Worm (Caenorhabditis elegans) whole organism, L4/young adult: ENCODE measurements around the gene T15B7.8.

Experiments
- W03F9.2 ChIP-seq: fragments of 150-350 bp; optimal IDR thresholded peaks from 2 replicates; lab custom pipeline; 2014; ENCODE audit warnings: missing biosample characterization, missing genetic modification characterization
- dao-5 ChIP-seq: sonication (generic microtip); optimal IDR thresholded peaks from 2 replicates; lab custom pipeline; 2016; ENCODE audit warnings: missing genotype, missing genetic modification characterization, moderate library complexity, missing compliant biosample characterization
- him-1 ChIP-seq: sonication (generic microtip); optimal IDR thresholded peaks from 2 replicates; lab custom pipeline; 2016; ENCODE audit warnings: missing genotype, missing genetic modification reagents, missing genetic modification characterization, missing compliant biosample characterization

The T15B7.8 gene

DNA sequence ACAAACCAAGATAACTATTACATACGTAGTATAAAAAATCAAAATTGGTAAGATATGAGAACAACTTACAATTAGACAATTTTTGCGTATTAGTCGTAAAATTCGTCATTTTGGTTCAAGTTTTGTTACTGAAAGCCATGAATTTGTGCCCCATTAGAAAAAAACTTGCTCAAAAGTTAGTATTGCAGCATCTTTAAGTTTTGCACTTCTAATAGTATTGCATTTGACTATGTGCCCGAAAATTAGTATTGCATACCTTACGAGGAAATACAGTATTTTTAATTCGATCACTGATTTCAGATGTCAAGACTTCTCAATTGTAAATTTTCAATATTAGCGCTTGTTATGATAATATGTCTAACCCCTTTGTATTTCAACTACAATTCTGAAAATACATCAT, at the start of gene T15B7.8:
T15B7.8 (plus strand) TSS at position 301 of the 400 bp plus-strand sequence.
- TF ChIP-seq him-1 (tag; lab: Kevin White, UChicago) (no peak), dao-5 (tag; lab: Kevin White, UChicago) (no peak), W03F9.2 (tag; lab: Kevin White, UChicago) (no peak)

DNA sequence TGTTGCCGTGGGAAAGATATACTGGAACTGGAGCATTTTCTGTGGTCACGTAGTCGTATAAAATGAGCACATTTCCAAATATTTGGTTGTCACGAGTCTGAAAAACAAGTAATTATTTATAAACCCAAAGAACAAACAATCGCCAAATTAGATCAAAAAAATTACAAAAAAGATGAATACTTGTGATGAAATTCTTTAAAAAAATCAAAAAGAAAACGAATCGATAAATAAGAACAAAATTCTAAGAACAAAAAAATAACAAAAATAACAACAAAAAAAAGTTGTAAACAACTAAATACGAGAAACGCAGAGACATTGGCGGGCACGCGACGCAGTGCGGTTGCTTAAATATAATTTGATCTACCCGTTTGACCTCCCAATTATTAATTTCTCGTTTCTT, 47.9 kb upstream of the T15B7.8 start, which contains the start of gene ZC404.16:
ZC404.16 (minus strand) TSS at position 101 of the 400 bp plus-strand sequence.
- TF ChIP-seq W03F9.2 (tag; lab: Kevin White, UChicago), result no peak
- no peak for TF ChIP-seq dao-5 (tag; lab: Kevin White, UChicago)
- no peak for TF ChIP-seq him-1 (tag; lab: Kevin White, UChicago)

DNA sequence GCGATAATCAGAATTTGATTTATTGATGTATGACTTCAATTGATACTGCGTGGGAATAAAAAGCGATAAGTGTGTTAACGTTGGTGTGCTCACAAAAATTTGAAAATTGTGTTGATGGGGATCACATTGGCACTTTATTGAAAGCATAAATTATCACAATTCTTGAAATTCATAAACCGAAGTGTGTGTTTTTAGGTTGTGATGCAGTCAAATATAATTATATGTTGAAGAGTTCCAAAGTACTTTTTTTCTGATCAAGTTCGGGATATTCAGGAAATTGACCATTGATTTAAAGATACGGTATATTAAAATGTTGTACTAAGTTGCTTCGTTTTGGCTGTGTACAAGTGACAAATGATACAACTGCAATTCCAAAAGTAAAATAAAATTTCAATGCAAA, 45.9 kb upstream of the T15B7.8 start, which contains the start of gene srh-28:
srh-28 (minus strand) TSS at position 101 of the 400 bp plus-strand sequence.
- no peak for TF ChIP-seq W03F9.2 (tag; lab: Kevin White, UChicago)
- no peak for TF ChIP-seq dao-5 (tag; lab: Kevin White, UChicago)
- TF ChIP-seq him-1 (tag; lab: Kevin White, UChicago), result no peak

DNA sequence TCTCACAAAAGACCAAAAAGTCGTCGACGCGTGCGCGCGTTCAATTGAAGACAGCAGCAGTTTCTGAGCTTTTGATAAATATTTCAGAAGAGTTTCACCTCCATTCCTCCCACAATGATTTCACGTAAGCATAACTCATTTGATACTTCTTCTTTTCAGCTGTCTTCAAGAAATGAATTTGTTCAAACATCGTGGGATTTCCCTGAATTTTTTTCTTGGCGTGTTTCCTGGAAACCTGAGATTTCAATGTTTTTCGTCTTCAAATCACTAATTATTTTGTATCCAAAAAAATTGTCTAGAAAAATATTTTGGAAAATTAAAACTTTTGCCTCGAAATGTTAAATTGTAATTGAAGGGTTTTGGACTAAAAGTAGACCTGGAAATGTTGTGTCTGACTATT, 43.2 kb upstream of the T15B7.8 start:
- TF ChIP-seq W03F9.2 (tag; lab: Kevin White, UChicago) (no peak), dao-5 (tag; lab: Kevin White, UChicago) (no peak), him-1 (tag; lab: Kevin White, UChicago) (no peak)

DNA sequence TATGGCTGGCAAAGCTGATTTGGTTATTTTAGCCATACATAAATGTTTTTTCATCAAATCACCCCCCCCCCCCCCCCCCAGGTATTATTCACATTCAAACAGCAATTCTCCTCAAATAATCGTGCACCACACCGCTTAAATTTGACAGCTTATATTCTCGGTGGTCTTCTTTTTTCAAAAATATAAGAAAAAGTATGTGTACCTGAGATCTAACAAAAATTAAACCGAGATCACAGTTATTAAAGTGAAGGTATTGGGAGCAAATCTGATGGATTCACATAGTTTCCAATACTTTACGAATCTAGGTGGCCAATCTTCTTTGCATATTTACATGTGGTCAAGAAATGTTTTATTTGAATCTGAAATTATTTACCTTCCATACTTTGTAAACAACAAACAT, 41.4 kb upstream of the T15B7.8 start, which contains the start of gene ZC404.15:
ZC404.15 (plus strand) TSS at position 301 of the 400 bp plus-strand sequence.
- TF ChIP-seq him-1 (tag; lab: Kevin White, UChicago) (no peak), dao-5 (tag; lab: Kevin White, UChicago) (no peak), W03F9.2 (tag; lab: Kevin White, UChicago) (no peak)

DNA sequence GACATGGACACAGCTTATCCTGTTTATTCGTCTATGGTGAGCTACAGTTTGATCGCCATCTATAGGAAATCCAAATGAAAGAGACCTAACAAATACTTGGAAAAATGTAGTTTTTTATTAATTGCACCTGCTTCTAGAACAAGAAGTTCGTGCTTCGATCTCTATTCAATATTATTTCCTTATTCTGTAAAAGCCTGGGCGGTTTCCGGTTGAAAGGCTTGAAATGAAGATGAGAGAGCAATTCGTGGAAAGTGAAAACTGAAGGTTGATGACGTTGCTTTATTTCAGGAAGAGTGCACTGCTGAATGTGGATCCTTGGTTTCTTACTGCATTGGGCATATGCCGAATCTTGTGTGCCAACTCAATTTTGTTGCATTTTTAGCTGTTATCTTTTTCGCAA, 40.9 kb upstream of the T15B7.8 start:
- no peak for TF ChIP-seq him-1 (tag; lab: Kevin White, UChicago)
- no peak for TF ChIP-seq dao-5 (tag; lab: Kevin White, UChicago)
- no peak for TF ChIP-seq W03F9.2 (tag; lab: Kevin White, UChicago)

DNA sequence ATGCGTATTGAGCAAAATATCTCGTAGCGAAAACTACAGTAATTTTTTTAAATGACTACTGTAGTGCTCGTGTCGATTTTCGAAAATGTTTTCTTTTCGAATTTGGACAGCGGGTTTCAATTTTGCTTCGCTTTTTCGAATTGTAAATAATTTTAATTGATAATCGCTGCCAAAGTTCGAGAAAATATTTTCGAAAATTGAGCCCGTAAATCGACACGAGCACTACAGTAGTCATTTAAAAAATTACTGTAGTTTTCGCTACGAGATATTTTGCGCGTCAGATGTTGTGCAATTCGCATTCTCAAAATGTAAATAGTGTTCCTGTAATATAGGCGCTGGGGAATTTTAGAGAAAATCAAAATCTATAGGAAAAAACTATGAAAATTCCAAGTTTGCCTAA, 39.3 kb upstream of the T15B7.8 start:
- TF ChIP-seq him-1 (tag; lab: Kevin White, UChicago) (no peak), dao-5 (tag; lab: Kevin White, UChicago) (no peak), W03F9.2 (tag; lab: Kevin White, UChicago) (no peak)

DNA sequence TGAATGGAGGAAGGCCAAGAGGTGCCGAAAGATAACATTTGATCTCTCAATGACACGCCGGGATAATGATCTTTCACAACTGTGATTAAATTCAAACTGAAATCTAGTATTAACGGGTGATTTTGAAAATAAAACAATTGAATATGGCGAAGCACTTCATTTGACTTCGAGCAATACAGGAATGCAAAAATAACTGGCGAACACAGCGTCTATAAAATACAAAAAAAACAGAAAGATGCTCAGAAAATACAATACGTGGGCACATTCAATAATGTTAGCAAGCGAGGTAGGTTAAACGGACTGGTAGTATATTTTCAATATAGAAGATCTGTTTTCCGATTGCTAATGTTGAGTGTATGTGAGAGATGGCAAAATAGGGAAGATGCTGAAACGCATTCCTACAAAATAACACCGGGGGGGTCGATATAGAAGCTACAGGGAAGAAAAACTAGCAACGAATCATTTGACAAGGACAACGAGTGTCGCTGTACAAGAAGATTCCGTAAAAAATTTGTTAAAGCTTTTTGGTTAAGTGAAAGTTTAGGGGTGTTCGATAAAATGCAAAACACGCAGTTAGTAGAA, 38.5 kb upstream of the T15B7.8 start:
- TF ChIP-seq him-1 (tag; lab: Kevin White, UChicago), result no peak
- TF ChIP-seq W03F9.2 (tag; lab: Kevin White, UChicago), result no peak
- TF ChIP-seq dao-5 (tag; lab: Kevin White, UChicago), result no peak

DNA sequence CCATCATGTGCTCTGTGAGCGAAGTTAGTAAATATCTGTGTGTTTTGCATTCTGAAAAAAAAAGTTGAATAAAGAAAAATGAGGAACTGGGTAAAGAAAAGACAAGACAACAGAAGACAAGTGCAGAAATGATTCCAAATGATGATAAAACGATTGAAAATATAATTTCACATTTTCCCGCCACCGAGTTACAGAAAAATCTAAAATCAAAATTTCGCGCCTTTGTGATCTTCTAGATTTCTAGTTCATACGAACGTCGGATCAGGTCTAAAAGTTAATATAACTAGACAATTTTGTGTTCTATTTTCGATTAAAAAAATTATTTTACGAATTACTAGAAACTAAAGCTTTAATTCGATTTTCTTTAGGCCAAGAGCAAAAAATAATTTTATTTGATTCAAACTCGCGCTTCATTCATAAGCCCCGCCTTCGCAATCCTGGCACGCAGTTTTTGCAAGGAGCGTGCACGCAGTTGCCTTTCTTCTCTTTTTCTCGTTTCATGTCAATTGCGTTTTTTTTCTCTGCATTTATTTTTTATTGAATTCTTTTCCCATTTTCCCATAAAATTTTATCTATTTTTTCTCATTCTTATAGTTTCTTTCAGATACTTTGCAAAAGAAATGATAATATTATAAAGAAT, 36.6 kb upstream of the T15B7.8 start, which contains the start of the genes spn-4 and spe-39:
spn-4 (minus strand) TSS at position 51 of the 640 bp plus-strand sequence.
spe-39 (plus strand) TSS at position 599 of the 640 bp plus-strand sequence.
- TF ChIP-seq W03F9.2 (tag; lab: Kevin White, UChicago) (peak; percentile 75), him-1 (tag; lab: Kevin White, UChicago) (peak; percentile 48), dao-5 (tag; lab: Kevin White, UChicago) (no peak)

DNA sequence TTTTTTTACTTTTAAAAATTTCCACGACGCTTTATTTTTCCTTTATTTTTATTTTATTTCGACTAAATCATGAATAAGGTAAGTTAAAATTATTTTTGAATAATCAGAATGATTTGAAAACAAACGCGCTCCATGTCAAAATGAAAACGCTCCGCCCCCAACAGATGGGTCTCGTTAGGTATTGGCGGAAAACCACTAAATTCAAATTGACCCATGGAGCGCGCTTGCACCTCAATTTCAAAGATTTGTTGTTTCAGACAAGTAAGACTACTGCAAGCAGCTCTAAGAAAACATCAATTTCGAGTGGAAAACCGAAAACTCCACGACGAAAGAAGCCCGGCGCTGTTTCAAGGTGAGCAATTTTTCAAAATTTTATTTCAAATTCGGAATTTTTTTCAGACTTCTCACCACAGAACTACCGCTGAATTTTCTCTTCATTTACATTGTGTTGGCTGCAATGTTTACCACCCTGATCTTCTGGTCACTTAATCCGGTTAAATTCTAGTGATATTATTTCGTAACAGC, 33.6 kb upstream of the T15B7.8 start, which contains the start of gene ZC404.2:
ZC404.2 (plus strand) TSS at position 47 of the 525 bp plus-strand sequence.
- TF ChIP-seq him-1 (tag; lab: Kevin White, UChicago), result no peak
- no peak for TF ChIP-seq dao-5 (tag; lab: Kevin White, UChicago)

DNA sequence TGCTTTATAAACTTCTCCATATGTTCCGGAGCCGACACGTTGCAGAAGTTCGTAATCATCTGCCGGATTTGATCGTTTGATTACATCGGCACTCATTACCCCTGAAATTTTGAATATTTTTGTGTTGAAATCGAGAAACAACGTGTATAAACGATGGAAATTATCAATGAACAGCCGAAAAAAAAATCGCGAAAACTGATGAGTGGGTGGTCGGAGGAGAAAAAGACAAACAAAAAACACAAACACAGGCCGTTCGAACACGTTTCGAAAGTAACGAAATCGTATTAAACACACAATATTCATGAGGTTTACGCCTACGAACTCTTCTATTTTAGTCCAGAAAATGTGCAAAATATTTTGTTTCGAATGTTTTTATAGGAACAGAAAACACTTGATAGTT, 29.0 kb upstream of the T15B7.8 start, which contains the start of gene gck-2:
gck-2 (minus strand) TSS at position 101 of the 400 bp plus-strand sequence.
- TF ChIP-seq dao-5 (tag; lab: Kevin White, UChicago) (no peak), him-1 (tag; lab: Kevin White, UChicago) (no peak), W03F9.2 (tag; lab: Kevin White, UChicago) (no peak)

DNA sequence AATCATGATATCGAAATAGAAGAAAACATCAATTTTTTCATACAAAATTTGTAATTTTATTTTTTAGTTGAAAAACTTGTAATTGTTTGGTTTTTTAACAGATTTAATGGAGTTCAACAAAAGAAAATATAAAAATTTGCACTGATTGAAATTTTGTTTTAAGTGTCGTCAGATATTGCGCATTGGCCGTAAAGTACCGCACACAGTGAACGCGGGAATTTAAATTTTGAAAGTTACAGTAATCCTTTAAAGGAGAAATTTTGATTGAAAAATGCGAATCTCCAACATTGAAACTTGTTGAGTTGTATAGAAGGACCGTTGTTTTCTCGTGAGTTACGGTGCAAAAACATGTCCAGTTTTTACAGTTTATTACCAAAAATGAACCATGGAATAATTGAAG, 28.6 kb upstream of the T15B7.8 start:
- TF ChIP-seq dao-5 (tag; lab: Kevin White, UChicago) (no peak), W03F9.2 (tag; lab: Kevin White, UChicago) (no peak), him-1 (tag; lab: Kevin White, UChicago) (no peak)

DNA sequence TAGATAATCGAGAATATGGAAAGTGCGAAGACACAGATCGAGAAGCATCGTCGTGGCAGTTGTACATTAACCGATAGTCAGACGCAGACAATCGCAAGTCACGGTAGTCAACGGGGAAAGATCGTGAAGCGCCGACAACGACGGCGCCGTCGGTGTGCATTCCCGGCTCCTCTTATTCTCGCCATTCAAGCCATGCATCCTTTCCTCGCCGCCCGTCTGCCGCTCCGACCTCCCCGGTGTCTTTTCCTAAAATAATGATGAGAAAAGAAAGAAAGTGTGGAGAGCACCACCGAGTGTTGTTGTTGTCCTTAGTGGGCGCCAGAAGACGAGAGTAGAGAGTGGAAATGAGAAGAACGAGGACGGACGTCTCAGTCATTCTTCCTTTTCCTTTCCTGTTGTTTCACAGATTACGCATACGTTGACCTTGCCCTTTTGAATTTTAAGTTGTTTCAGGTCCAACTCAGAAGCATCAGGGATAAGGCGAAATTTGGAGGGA, 27.8 kb upstream of the T15B7.8 start, which contains the start of gene ZC404.1:
ZC404.1 (plus strand) TSS at position 446 of the 496 bp plus-strand sequence.
- TF ChIP-seq W03F9.2 (tag; lab: Kevin White, UChicago), result no peak
- no peak for TF ChIP-seq dao-5 (tag; lab: Kevin White, UChicago)
- no peak for TF ChIP-seq him-1 (tag; lab: Kevin White, UChicago)
